Fruit fly (Drosophila melanogaster) whole organism, embryonic: ENCODE results near the gene CG8508.

Experiments used
- Adf1 ChIP-seq: fragments of 200-800 bp; sonication (Bioruptor generic); IDR thresholded peaks from 2 replicates; pipeline ENCODE4 v1.3.6; 2022; ENCODE audit warnings: missing biosample characterization, missing genetic modification characterization
- CG11504 ChIP-seq: fragments of 200-800 bp; sonication (Bioruptor generic); optimal IDR thresholded peaks from 3 replicates; lab custom pipeline; 2019; ENCODE audit warnings: missing biosample characterization, mild to moderate bottlenecking, missing genetic modification characterization, moderate library complexity
- CG13296 ChIP-seq: fragments of 200-800 bp; sonication (Bioruptor generic); optimal IDR thresholded peaks from 3 replicates; lab custom pipeline; 2018; ENCODE audit warnings: missing biosample characterization, mild to moderate bottlenecking, missing genetic modification characterization
- CG14667 ChIP-seq: fragments of 200-800 bp; sonication (Bioruptor generic); IDR thresholded peaks from 2 replicates; pipeline ENCODE4 v1.3.6; 2022; ENCODE audit warnings: missing biosample characterization, missing genetic modification characterization
- CG2199 ChIP-seq: fragments of 200-800 bp; sonication (Bioruptor generic); IDR thresholded peaks from 3 replicates; pipeline ENCODE4 v1.3.6; 2022; ENCODE audit warnings: missing biosample characterization, missing genetic modification characterization
- CG30403 ChIP-seq: fragments of 200-800 bp; sonication (Bioruptor generic); optimal IDR thresholded peaks from 3 replicates; lab custom pipeline; 2016; ENCODE audit warnings: missing biosample characterization, missing genetic modification characterization
- CG32532 ChIP-seq: fragments of 200-800 bp; sonication (Bioruptor generic); IDR thresholded peaks from 2 replicates; pipeline ENCODE4 v1.3.6; 2022; ENCODE audit warnings: missing biosample characterization, missing genetic modification characterization
- CG33557 ChIP-seq: fragments of 200-800 bp; sonication (Bioruptor generic); optimal IDR thresholded peaks from 2 replicates; lab custom pipeline; 2019; ENCODE audit warnings: missing biosample characterization, mild to moderate bottlenecking, missing genetic modification characterization, moderate library complexity
- CG34224 ChIP-seq: fragments of 200-800 bp; sonication (Bioruptor generic); IDR thresholded peaks from 3 replicates; pipeline ENCODE4 v1.3.6; 2022; ENCODE audit warnings: missing biosample characterization, missing genetic modification characterization; ENCODE audit not compliant: partially characterized antibody
- CG34422 ChIP-seq: fragments of 200-800 bp; sonication (Bioruptor generic); IDR thresholded peaks from 3 replicates; pipeline ENCODE4 v1.3.6; 2022; ENCODE audit warnings: missing biosample characterization, missing genetic modification characterization
- CG3847 ChIP-seq: fragments of 200-800 bp; sonication (Bioruptor generic); IDR thresholded peaks from 2 replicates; pipeline ENCODE4 v1.3.6; 2022; ENCODE audit warnings: missing biosample characterization, missing genetic modification characterization
- CG6175 ChIP-seq: fragments of 200-800 bp; sonication (Bioruptor generic); IDR thresholded peaks from 3 replicates; pipeline ENCODE4 v1.3.6; 2022; ENCODE audit warnings: missing biosample characterization, missing genetic modification characterization
- CG6791 ChIP-seq: fragments of 200-800 bp; sonication (Bioruptor generic); IDR thresholded peaks from 3 replicates; pipeline ENCODE4 v1.3.6; 2022; ENCODE audit warnings: missing biosample characterization, missing genetic modification characterization; ENCODE audit not compliant: partially characterized antibody
- D19B ChIP-seq: fragments of 200-800 bp; sonication (Bioruptor generic); optimal IDR thresholded peaks from 2 replicates; lab custom pipeline; 2017; ENCODE audit warnings: missing biosample characterization, mild to moderate bottlenecking, missing genetic modification characterization
- Deaf1 ChIP-seq: fragments of 200-800 bp; optimal IDR thresholded peaks from 3 replicates; lab custom pipeline; 2019; ENCODE audit warnings: missing biosample characterization, mild to moderate bottlenecking, missing genetic modification characterization, moderate library complexity
- Dip3 ChIP-seq: fragments of 200-800 bp; sonication (Bioruptor generic); optimal IDR thresholded peaks from 3 replicates; lab custom pipeline; 2016; ENCODE audit warnings: missing biosample characterization, missing genetic modification characterization
- E2f1 ChIP-seq: fragments of 200-800 bp; sonication (Bioruptor generic); IDR thresholded peaks from 2 replicates; pipeline ENCODE4 v1.3.6; 2022; ENCODE audit warnings: missing biosample characterization, missing genetic modification characterization
- HmgZ ChIP-seq: fragments of 200-800 bp; sonication (Bioruptor generic); optimal IDR thresholded peaks from 2 replicates; lab custom pipeline; 2018; ENCODE audit warnings: missing biosample characterization, mild to moderate bottlenecking, missing genetic modification characterization
- Hr3 ChIP-seq: fragments of 200-800 bp; sonication (Bioruptor generic); optimal IDR thresholded peaks from 3 replicates; lab custom pipeline; 2016; ENCODE audit warnings: missing biosample characterization, missing genetic modification characterization
- Jarid2 ChIP-seq: fragments of 200-800 bp; sonication (Bioruptor generic); optimal IDR thresholded peaks from 3 replicates; lab custom pipeline; 2017; ENCODE audit warnings: mild to moderate bottlenecking, missing biosample characterization, missing genetic modification reagents, missing genetic modification characterization
- MTF-1 ChIP-seq: fragments of 200-800 bp; sonication (Bioruptor generic); optimal IDR thresholded peaks from 2 replicates; lab custom pipeline; 2018; ENCODE audit warnings: missing biosample characterization, mild to moderate bottlenecking, missing genetic modification characterization, borderline replicate concordance
- Med ChIP-seq: fragments of 200-800 bp; sonication (Bioruptor generic); peaks from one replicate; lab custom pipeline; 2016; ENCODE audit warnings: missing biosample characterization, missing genetic modification characterization, mild to moderate bottlenecking, inconsistent platforms, moderate library complexity
- Opbp ChIP-seq: fragments of 200-800 bp; sonication (Bioruptor generic); IDR thresholded peaks from 3 replicates; pipeline ENCODE4 v1.3.6; 2022; ENCODE audit warnings: missing biosample characterization, missing genetic modification characterization; ENCODE audit not compliant: partially characterized antibody
- Pdp1 ChIP-seq, 2 experiments: fragments of 200-800 bp; sonication (Bioruptor generic); optimal IDR thresholded peaks; 3 replicates each; lab custom pipeline; 2016; ENCODE audit warnings: missing biosample characterization in 2 of 2, missing genetic modification characterization in 2 of 2, mild to moderate bottlenecking in 1 of 2, moderate library complexity in 1 of 2
- Rx ChIP-seq: fragments of 200-800 bp; sonication (Bioruptor generic); IDR thresholded peaks from 2 replicates; pipeline ENCODE4 v1.3.6; 2022; ENCODE audit warnings: missing biosample characterization, missing genetic modification characterization
- Taf1 ChIP-seq: fragments of 200-800 bp; sonication (Bioruptor generic); IDR thresholded peaks from 2 replicates; pipeline ENCODE4 v1.3.6; 2022; ENCODE audit warnings: missing biosample characterization, missing genetic modification characterization
- Trl ChIP-seq, 3 experiments: fragments of >200 bp in 2 of 3; fragments of 200-800 bp in 1 of 3; sonication (Bioruptor generic) in 1 of 3; optimal IDR thresholded peaks; 2 replicates in 1 of 3; 3 replicates in 2 of 3; lab custom pipeline; 2016 to 2017; ENCODE audit warnings: missing biosample characterization in 1 of 3, missing genetic modification characterization in 1 of 3
- bbx ChIP-seq: fragments of 200-800 bp; sonication (Bioruptor generic); IDR thresholded peaks from 2 replicates; pipeline ENCODE4 v1.3.6; 2022; ENCODE audit warnings: missing biosample characterization, missing genetic modification characterization; ENCODE audit not compliant: partially characterized antibody
- cad ChIP-seq: fragments of >200 bp; optimal IDR thresholded peaks from 2 replicates; lab custom pipeline; 2017; ENCODE audit warnings: missing biosample characterization, missing genetic modification characterization
- cas ChIP-seq: fragments of 200-800 bp; sonication (Bioruptor generic); IDR thresholded peaks from 2 replicates; pipeline ENCODE4 v1.3.6; 2022; ENCODE audit warnings: missing biosample characterization, missing genetic modification characterization
- chinmo ChIP-seq: fragments of 200-800 bp; sonication (Bioruptor generic); IDR thresholded peaks from 4 replicates; pipeline ENCODE4 v1.3.6; 2022; ENCODE audit warnings: missing biosample characterization, missing genetic modification characterization; ENCODE audit not compliant: partially characterized antibody
- crol ChIP-seq: fragments of 200-800 bp; sonication (Bioruptor generic); IDR thresholded peaks from 2 replicates; pipeline ENCODE4 v1.3.6; 2022; ENCODE audit warnings: missing biosample characterization, missing genetic modification characterization
- dm ChIP-seq: fragments of 200-800 bp; sonication (Bioruptor generic); optimal IDR thresholded peaks from 3 replicates; lab custom pipeline; 2016; ENCODE audit warnings: missing biosample characterization, missing genetic modification characterization
- dmrt11E ChIP-seq: fragments of 200-800 bp; sonication (Bioruptor generic); optimal IDR thresholded peaks from 3 replicates; lab custom pipeline; 2018; ENCODE audit warnings: missing biosample characterization, mild to moderate bottlenecking, missing genetic modification characterization, moderate library complexity
- hkb ChIP-seq, 2 experiments: fragments of 200-800 bp in 1 of 2; fragments of >200 bp in 1 of 2; sonication (Bioruptor generic) in 1 of 2; IDR thresholded peaks in 1 of 2; optimal IDR thresholded peaks in 1 of 2; 2 replicates each; pipeline versions ENCODE4 v1.3.6 to Lab custom; 2017 to 2022; ENCODE audit warnings: missing biosample characterization in 1 of 2, missing genetic modification characterization in 1 of 2
- inv ChIP-seq: fragments of 200-800 bp; sonication (Bioruptor generic); IDR thresholded peaks from 2 replicates; pipeline ENCODE4 v1.3.6; 2022; ENCODE audit warnings: missing biosample characterization, missing genetic modification characterization; ENCODE audit not compliant: partially characterized antibody
- jing ChIP-seq: fragments of 200-800 bp; sonication (Bioruptor generic); optimal IDR thresholded peaks from 2 replicates; lab custom pipeline; 2018; ENCODE audit warnings: missing biosample characterization, mild to moderate bottlenecking, missing genetic modification characterization
- kah ChIP-seq: fragments of 200-800 bp; sonication (Bioruptor generic); optimal IDR thresholded peaks from 2 replicates; lab custom pipeline; 2018; ENCODE audit warnings: missing biosample characterization, mild to moderate bottlenecking, missing genetic modification characterization
- ken ChIP-seq: fragments of 200-800 bp; sonication (Bioruptor generic); IDR thresholded peaks from 3 replicates; pipeline ENCODE4 v1.3.6; 2022; ENCODE audit warnings: missing biosample characterization, missing genetic modification characterization
- nom ChIP-seq: fragments of 200-800 bp; sonication (Bioruptor generic); optimal IDR thresholded peaks from 2 replicates; lab custom pipeline; 2017; ENCODE audit warnings: missing biosample characterization, missing genetic modification characterization, mild to moderate bottlenecking, moderate library complexity, missing genetic modification reagents
- prd ChIP-seq, 3 experiments: fragments of >200 bp in 2 of 3; fragments of 200-800 bp in 1 of 3; sonication (Bioruptor generic) in 1 of 3; optimal IDR thresholded peaks in 2 of 3; IDR thresholded peaks in 1 of 3; 2 replicates in 2 of 3; 3 replicates in 1 of 3; pipeline versions ENCODE4 v1.3.6 to Lab custom; 2017 to 2022; ENCODE audit warnings: missing biosample characterization in 1 of 3, missing genetic modification characterization in 1 of 3
- ranshi ChIP-seq: fragments of 200-800 bp; sonication (Bioruptor generic); IDR thresholded peaks from 2 replicates; pipeline ENCODE4 v1.3.6; 2022; ENCODE audit warnings: missing biosample characterization, missing genetic modification characterization
- sd ChIP-seq: fragments of 200-800 bp; sonication (Bioruptor generic); optimal IDR thresholded peaks from 3 replicates; lab custom pipeline; 2018; ENCODE audit warnings: missing biosample characterization, mild to moderate bottlenecking, missing genetic modification characterization, moderate library complexity
- vvl ChIP-seq: fragments of 200-800 bp; sonication (Bioruptor generic); IDR thresholded peaks from 2 replicates; pipeline ENCODE4 v1.3.6; 2022; ENCODE audit warnings: missing biosample characterization, missing genetic modification characterization
- z ChIP-seq: fragments of 200-800 bp; sonication (Bioruptor generic); IDR thresholded peaks from 3 replicates; pipeline ENCODE4 v1.3.6; 2022; ENCODE audit warnings: missing biosample characterization, missing genetic modification characterization
- zen2 ChIP-seq: fragments of 200-800 bp; sonication (Bioruptor generic); IDR thresholded peaks from 3 replicates; pipeline ENCODE4 v1.3.6; 2022; ENCODE audit warnings: missing biosample characterization, missing genetic modification characterization; ENCODE audit not compliant: partially characterized antibody

The CG8508 gene

dm6 chr3R:13215100-13215499, 28.8 kb upstream of the CG8508 start:
- TF ChIP-seq cad (GFP tag; lab: Kevin White, UChicago) (no peak), nom (peak; percentile 32), Taf1 (GFP tag; lab: Robert Waterston, UW) (no peak), jing (no peak)
- TF ChIP-seq, all 482 proteins: peak for 1

dm6 chr3R:13214347-13214746, 28.1 kb upstream of the CG8508 start, which contains the start of gene CG8483:
TSS of gene CG8483 (minus strand) at chr3R:13214465.
- TF ChIP-seq Adf1 (GFP tag; lab: Robert Waterston, UW) (peak; percentile 81), prd (optimal IDR thresholded peaks at IDR 0.05; lab: Kevin White, UChicago) (no peak), prd (GFP tag; IDR thresholded peaks at IDR 0.05; lab: Robert Waterston, UW) (no peak), CG34224 (0 out of 3 replicates have a peak, but pooled peaks have one; percentile 25), Trl (optimal IDR thresholded peaks at IDR 0.05; lab: Kevin White, UChicago) (peak; percentile 6 to 16), Trl (GFP tag; optimal IDR thresholded peaks at IDR 0.05; lab: Kevin White, UChicago) (no peak), Med (GFP tag; lab: Kevin White, UChicago) (peak; percentile 73), CG34422 (peak; percentile 28; the same call in 1 of the 3 replicates), CG13296 (GFP tag; lab: Kevin White, UChicago) (no peak), hkb (optimal IDR thresholded peaks at IDR 0.05; lab: Kevin White, UChicago) (no peak), hkb (GFP tag; IDR thresholded peaks at IDR 0.05; lab: Robert Waterston, UW) (no peak), CG6175 (peak; percentile 47; the same call in 1 of the 3 replicates), CG30403 (GFP tag; lab: Kevin White, UChicago) (no peak), sd (peak; percentile 51), kah (no peak), vvl (GFP tag; lab: Robert Waterston, UW) (peak; percentile 26; the same call in 1 of the 2 replicates), MTF-1 (GFP tag; lab: Kevin White, UChicago) (no peak), z (GFP tag; lab: Robert Waterston, UW) (no peak), Pdp1 (GFP tag; optimal IDR thresholded peaks at IDR 0.05; lab: Kevin White, UChicago) (no peak), inv (no peak), HmgZ (tag; lab: Kevin White, UChicago) (no peak), Dip3 (GFP tag; lab: Kevin White, UChicago) (no peak), chinmo (GFP tag; lab: Robert Waterston, UW) (0 out of 4 replicates have a peak, but pooled peaks have one; percentile 59), CG3847 (no peak), CG33557 (GFP tag; lab: Kevin White, UChicago) (no peak), CG2199 (GFP tag; lab: Robert Waterston, UW) (0 out of 3 replicates have a peak, but pooled peaks have one; percentile 49), cas (no peak), CG32532 (GFP tag; lab: Robert Waterston, UW) (0 out of 2 replicates have a peak, but pooled peaks have one; percentile 7), Hr3 (GFP tag; lab: Kevin White, UChicago) (no peak), ken (GFP tag; lab: Robert Waterston, UW) (0 out of 3 replicates have a peak, but pooled peaks have one; percentile 17), zen2 (GFP tag; lab: Robert Waterston, UW) (no peak), E2f1 (GFP tag; lab: Robert Waterston, UW) (no peak), bbx (no peak), dm (GFP tag; lab: Kevin White, UChicago) (no peak), Opbp (no peak), Jarid2 (peak; percentile 45), Deaf1 (tag; lab: Kevin White, UChicago) (peak; percentile 73), crol (GFP tag; lab: Robert Waterston, UW) (no peak), CG11504 (tag; lab: Kevin White, UChicago) (peak; percentile 98), D19B (no peak), CG6791 (GFP tag; lab: Robert Waterston, UW) (0 out of 3 replicates have a peak, but pooled peaks have one; percentile 21), CG14667 (GFP tag; lab: Robert Waterston, UW) (no peak), dmrt11E (tag; lab: Kevin White, UChicago) (no peak), Rx (GFP tag; lab: Robert Waterston, UW) (no peak), ranshi (GFP tag; lab: Robert Waterston, UW) (no peak)
